Fruit fly (Drosophila melanogaster): ENCODE measurements around the gene mth.

Gene mth

dm6 chr3L:319145-320009 lies 27.4 kb downstream of the mth start, which contains the start of gene fwd (continued):
- no peak for TF ChIP-seq Six4 (GFP tag; optimal IDR thresholded peaks at IDR 0.05)
- peak; percentile 38 for TF ChIP-seq nerfin-1 (tag; optimal IDR thresholded peaks at IDR 0.05)
- TF ChIP-seq CG2678 (tag; optimal IDR thresholded peaks at IDR 0.05) = no peak
- no peak for TF ChIP-seq tin (GFP tag; optimal IDR thresholded peaks at IDR 0.05)
- TF ChIP-seq GATAe (GFP tag; conservative IDR thresholded peaks at IDR 0.05) = no peak
- TF ChIP-seq Ravus (GFP tag; IDR thresholded peaks at IDR 0.05) = no peak
- TF ChIP-seq Kr (GFP tag; optimal IDR thresholded peaks at IDR 0.05) = no peak
- no peak for TF ChIP-seq abd-A (tag; optimal IDR thresholded peaks at IDR 0.05)
- no peak for TF ChIP-seq CG6254 (GFP tag; optimal IDR thresholded peaks at IDR 0.05)
- TF ChIP-seq Optix (GFP tag; IDR thresholded peaks at IDR 0.05) = no peak
- TF ChIP-seq br (optimal IDR thresholded peaks at IDR 0.05) = no peak
- TF ChIP-seq crp (GFP tag; optimal IDR thresholded peaks at IDR 0.05) = peak in 1 of 2 experiments; percentile 29
- TF ChIP-seq CG10959 (GFP tag; IDR thresholded peaks at IDR 0.05) = no peak
- peak; percentile 24 for TF ChIP-seq shn (GFP tag; optimal IDR thresholded peaks at IDR 0.05)
- TF ChIP-seq CG18011 (GFP tag; optimal IDR thresholded peaks at IDR 0.05) = no peak
- peak; percentile 29 for TF ChIP-seq CG15269 (tag; optimal IDR thresholded peaks at IDR 0.05)
- peak; percentile 13 for TF ChIP-seq run (tag; optimal IDR thresholded peaks at IDR 0.05)
- TF ChIP-seq CG12219 (GFP tag; optimal IDR thresholded peaks at IDR 0.05) = peak; percentile 15
- no peak for TF ChIP-seq CG17385 (GFP tag; optimal IDR thresholded peaks at IDR 0.05)
- TF ChIP-seq otp (GFP tag; IDR thresholded peaks at IDR 0.05) = no peak
- peak; percentile 40; the same call in 1 of the 3 replicates for TF ChIP-seq CG2199 (GFP tag; IDR thresholded peaks at IDR 0.05)
- peak; percentile 58 for TF ChIP-seq amos (GFP tag; IDR thresholded peaks at IDR 0.05; ENCODE audit: partially characterized antibody)
- TF ChIP-seq seq (GFP tag; IDR thresholded peaks at IDR 0.05) = no peak; the same call in 1 of the 2 replicates
- TF ChIP-seq CG33557 (GFP tag; optimal IDR thresholded peaks at IDR 0.05) = peak; percentile 54
- no peak for TF ChIP-seq CG32772 (GFP tag; IDR thresholded peaks at IDR 0.05)
- peak; percentile 36; the same call in 1 of the 2 replicates for TF ChIP-seq CG32532 (GFP tag; IDR thresholded peaks at IDR 0.05)
- TF ChIP-seq pan (optimal IDR thresholded peaks at IDR 0.05) = no peak
- no peak for TF ChIP-seq pan (GFP tag; optimal IDR thresholded peaks at IDR 0.05 in 1 of 2, IDR thresholded peaks at IDR 0.05 in 1 of 2)
- TF ChIP-seq Usf (GFP tag; optimal IDR thresholded peaks at IDR 0.05) = no peak
- peak; percentile 51 for TF ChIP-seq pfk (GFP tag; optimal IDR thresholded peaks at IDR 0.05)
- TF ChIP-seq pros (GFP tag; optimal IDR thresholded peaks at IDR 0.05) = peak; percentile 64
- TF ChIP-seq CG31388 (GFP tag; optimal IDR thresholded peaks at IDR 0.05) = no peak
- peak; percentile 76 for TF ChIP-seq CG17186 (GFP tag; optimal IDR thresholded peaks at IDR 0.05)
- TF ChIP-seq CG5180 (GFP tag; optimal IDR thresholded peaks at IDR 0.05) = no peak
- no peak for TF ChIP-seq gcm (GFP tag; optimal IDR thresholded peaks at IDR 0.05)
- peak; percentile 1 for TF ChIP-seq CG7786 (GFP tag; optimal IDR thresholded peaks at IDR 0.05)
- no peak for TF ChIP-seq Oli (tag; optimal IDR thresholded peaks at IDR 0.05)
- TF ChIP-seq Chrac-16 (GFP tag; optimal IDR thresholded peaks at IDR 0.05) = no peak
- peak; percentile 14 for TF ChIP-seq Nf-YB (GFP tag; optimal IDR thresholded peaks at IDR 0.05)
- TF ChIP-seq Taf1 (GFP tag; IDR thresholded peaks at IDR 0.05) = no peak
- TF ChIP-seq bab2 (GFP tag; optimal IDR thresholded peaks at IDR 0.05) = no peak
- no peak for TF ChIP-seq CG10565 (GFP tag; optimal IDR thresholded peaks at IDR 0.05)
- TF ChIP-seq CG3065 (GFP tag; optimal IDR thresholded peaks at IDR 0.05) = no peak
- TF ChIP-seq Ets97D (GFP tag; optimal IDR thresholded peaks at IDR 0.05) = peak; percentile 88
- TF ChIP-seq psq (GFP tag; optimal IDR thresholded peaks at IDR 0.05) = no peak
- peak; percentile 87 for TF ChIP-seq sens (GFP tag)
- no peak for TF ChIP-seq corto (GFP tag; optimal IDR thresholded peaks at IDR 0.05)
- no peak for TF ChIP-seq bcd (GFP tag; optimal IDR thresholded peaks at IDR 0.05)
- TF ChIP-seq lola (GFP tag; optimal IDR thresholded peaks at IDR 0.05) = no peak
